Worm (Caenorhabditis elegans): Measurements from ENCODE around the gene hmit-1.3.

hmit-1.3 gene

ce11 chrIII:3493138-3493537 is 26.3 kb downstream of the hmit-1.3 start, which contains the start of gene gly-14:
TSS of gene gly-14 (minus strand) at chrIII:3493238.
- TF ChIP-seq ama-1 (optimal IDR thresholded peaks at IDR 0.05) (no peak), F13C5.2 (tag; optimal IDR thresholded peaks at IDR 0.05) (no peak), hnd-1 (tag; optimal IDR thresholded peaks at IDR 0.05) (no peak), ceh-13 (GFP tag; optimal IDR thresholded peaks at IDR 0.05) (no peak), hmg-4 (GFP tag; optimal IDR thresholded peaks at IDR 0.05) (no peak), tbx-37 (GFP tag; conservative IDR thresholded peaks at IDR 0.05) (no peak), hmbx-1 (tag; optimal IDR thresholded peaks at IDR 0.05) (no peak), ets-7 (tag; optimal IDR thresholded peaks at IDR 0.05) (no peak), aly-1 (tag; optimal IDR thresholded peaks at IDR 0.05) (no peak), tra-4 (tag; optimal IDR thresholded peaks at IDR 0.05) (no peak), ceh-36 (tag; optimal IDR thresholded peaks at IDR 0.05) (no peak), pes-1 (GFP tag; IDR thresholded peaks at IDR 0.05) (no peak), tbx-11 (GFP tag; IDR thresholded peaks at IDR 0.05) (no peak), flt-1 (GFP tag; IDR thresholded peaks at IDR 0.05) (no peak), scrt-1 (GFP tag; IDR thresholded peaks at IDR 0.05) (no peak), sea-1 (GFP tag; conservative IDR thresholded peaks at IDR 0.05) (no peak), B0310.2 (tag; optimal IDR thresholded peaks at IDR 0.05) (no peak)

ce11 chrIII:3488224-3488623 is 31.2 kb downstream of the hmit-1.3 start, which contains the start of gene C34C12.7:
TSS of gene C34C12.7 (minus strand) at chrIII:3488341.
- TF ChIP-seq pes-1 (GFP tag; IDR thresholded peaks at IDR 0.05) (no peak), F13C5.2 (tag; optimal IDR thresholded peaks at IDR 0.05) (no peak), hnd-1 (tag; optimal IDR thresholded peaks at IDR 0.05) (no peak), aly-1 (tag; optimal IDR thresholded peaks at IDR 0.05) (no peak), tbx-37 (GFP tag; conservative IDR thresholded peaks at IDR 0.05) (no peak), sea-1 (GFP tag; conservative IDR thresholded peaks at IDR 0.05) (no peak), B0310.2 (tag; optimal IDR thresholded peaks at IDR 0.05) (no peak), flt-1 (GFP tag; IDR thresholded peaks at IDR 0.05) (no peak), tbx-11 (GFP tag; IDR thresholded peaks at IDR 0.05) (no peak), scrt-1 (GFP tag; IDR thresholded peaks at IDR 0.05) (no peak), hmg-4 (GFP tag; optimal IDR thresholded peaks at IDR 0.05) (no peak), hmbx-1 (tag; optimal IDR thresholded peaks at IDR 0.05) (no peak), ets-7 (tag; optimal IDR thresholded peaks at IDR 0.05) (no peak), ceh-36 (tag; optimal IDR thresholded peaks at IDR 0.05) (no peak), ceh-13 (GFP tag; optimal IDR thresholded peaks at IDR 0.05) (no peak), tra-4 (tag; optimal IDR thresholded peaks at IDR 0.05) (no peak)

DNA sequence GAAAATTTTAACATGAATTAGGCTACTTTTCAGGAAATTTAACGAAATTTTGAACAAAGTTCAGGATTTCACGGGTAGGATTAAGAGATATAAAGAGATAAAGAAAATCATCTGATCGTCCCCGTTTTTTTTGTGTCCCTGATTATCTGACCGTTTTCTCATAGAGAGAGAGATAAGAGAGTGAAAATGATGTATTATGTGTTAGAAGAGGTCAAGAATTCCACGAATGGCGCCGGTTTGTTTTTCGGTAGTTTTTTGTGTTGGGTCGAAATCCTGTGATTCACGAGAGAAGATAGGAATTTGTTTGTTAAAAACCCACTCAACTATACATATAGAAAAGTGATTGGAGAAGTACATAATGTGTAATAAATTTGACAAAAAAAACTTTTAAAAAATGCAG is 32.3 kb downstream of the hmit-1.3 start:
- TF ChIP-seq ets-7 (tag; optimal IDR thresholded peaks at IDR 0.05) (no peak), sea-1 (GFP tag; conservative IDR thresholded peaks at IDR 0.05) (no peak), aly-1 (tag; optimal IDR thresholded peaks at IDR 0.05) (no peak), F13C5.2 (tag; optimal IDR thresholded peaks at IDR 0.05) (no peak), hnd-1 (tag; optimal IDR thresholded peaks at IDR 0.05) (no peak), flt-1 (GFP tag; IDR thresholded peaks at IDR 0.05) (no peak), tra-4 (tag; optimal IDR thresholded peaks at IDR 0.05) (no peak), pes-1 (GFP tag; IDR thresholded peaks at IDR 0.05) (no peak), B0310.2 (tag; optimal IDR thresholded peaks at IDR 0.05) (no peak), ceh-13 (GFP tag; optimal IDR thresholded peaks at IDR 0.05) (no peak), hmbx-1 (tag; optimal IDR thresholded peaks at IDR 0.05) (no peak), hmg-4 (GFP tag; optimal IDR thresholded peaks at IDR 0.05) (no peak), ceh-36 (tag; optimal IDR thresholded peaks at IDR 0.05) (no peak), tbx-11 (GFP tag; IDR thresholded peaks at IDR 0.05) (no peak), ama-1 (optimal IDR thresholded peaks at IDR 0.05) (no peak), tbx-37 (GFP tag; conservative IDR thresholded peaks at IDR 0.05) (no peak), scrt-1 (GFP tag; IDR thresholded peaks at IDR 0.05) (no peak)

DNA sequence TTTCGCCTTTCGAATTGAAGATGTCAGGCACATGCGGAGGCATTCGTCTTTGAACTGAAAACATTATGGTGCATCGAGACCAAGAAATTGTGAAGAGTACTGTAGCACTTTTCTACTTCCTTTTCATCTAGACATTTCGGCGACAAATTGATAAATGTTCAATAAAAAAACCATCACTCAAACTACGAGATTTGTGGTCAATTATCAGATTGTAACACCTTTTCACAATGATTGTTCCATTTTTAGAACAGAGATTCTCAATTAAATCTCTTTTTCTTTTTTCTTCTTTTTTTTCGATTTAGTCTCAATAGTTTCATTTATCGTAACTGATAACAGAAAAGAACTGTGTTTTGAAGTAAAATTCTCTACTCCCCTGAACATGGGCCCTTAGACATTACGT is 33.4 kb downstream of the hmit-1.3 start:
- TF ChIP-seq hmbx-1 (tag; optimal IDR thresholded peaks at IDR 0.05) (no peak), flt-1 (GFP tag; IDR thresholded peaks at IDR 0.05) (no peak), aly-1 (tag; optimal IDR thresholded peaks at IDR 0.05) (no peak), ama-1 (optimal IDR thresholded peaks at IDR 0.05) (no peak), ceh-13 (GFP tag; optimal IDR thresholded peaks at IDR 0.05) (no peak), B0310.2 (tag; optimal IDR thresholded peaks at IDR 0.05) (no peak), hmg-4 (GFP tag; optimal IDR thresholded peaks at IDR 0.05) (no peak), sea-1 (GFP tag; conservative IDR thresholded peaks at IDR 0.05) (no peak), pes-1 (GFP tag; IDR thresholded peaks at IDR 0.05) (no peak), ceh-36 (tag; optimal IDR thresholded peaks at IDR 0.05) (no peak)

DNA sequence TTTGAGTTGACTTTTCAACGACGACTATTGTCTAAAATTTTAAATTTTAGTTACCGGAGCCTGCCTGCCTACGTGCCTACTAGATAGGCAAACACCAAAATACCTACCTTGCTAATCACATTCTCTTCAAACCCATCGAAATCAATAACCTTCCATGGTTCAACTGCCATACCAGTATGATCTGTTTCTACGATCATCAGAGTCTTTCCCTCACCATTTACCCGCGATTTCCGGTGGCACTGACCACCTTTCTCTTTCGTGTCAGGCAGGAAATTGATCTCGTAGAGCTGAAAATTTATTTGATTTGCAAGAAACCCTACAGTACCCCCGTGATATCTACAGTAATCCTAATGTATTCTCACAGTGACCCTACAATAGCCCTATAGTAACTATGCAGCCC is 34.4 kb downstream of the hmit-1.3 start:
- TF ChIP-seq scrt-1 (GFP tag; IDR thresholded peaks at IDR 0.05) (no peak), ceh-36 (tag; optimal IDR thresholded peaks at IDR 0.05) (no peak), ama-1 (optimal IDR thresholded peaks at IDR 0.05) (no peak), sea-1 (GFP tag; conservative IDR thresholded peaks at IDR 0.05) (no peak), tbx-11 (GFP tag; IDR thresholded peaks at IDR 0.05) (no peak), flt-1 (GFP tag; IDR thresholded peaks at IDR 0.05) (no peak), pes-1 (GFP tag; IDR thresholded peaks at IDR 0.05) (no peak), hmg-4 (GFP tag; optimal IDR thresholded peaks at IDR 0.05) (no peak), tbx-37 (GFP tag; conservative IDR thresholded peaks at IDR 0.05) (no peak), tra-4 (tag; optimal IDR thresholded peaks at IDR 0.05) (no peak)

DNA sequence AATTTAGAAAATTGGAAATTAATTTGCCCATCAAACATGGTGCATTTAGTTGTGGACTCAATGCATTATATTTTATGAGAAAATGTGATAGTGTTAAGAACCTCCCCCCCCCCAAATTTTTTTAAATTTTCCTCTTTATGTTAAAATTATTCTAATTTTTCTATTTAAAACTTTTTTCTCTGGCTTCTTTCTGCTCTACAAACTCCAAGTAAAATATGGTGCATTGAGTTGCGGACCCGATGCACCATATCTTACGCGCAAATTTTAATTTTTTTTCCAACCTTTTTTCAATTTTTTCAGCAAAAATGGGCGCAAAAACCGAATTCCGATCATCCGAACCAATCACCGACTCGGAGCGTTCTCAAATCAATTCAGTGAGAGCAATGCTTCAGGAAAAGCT is 37.1 kb downstream of the hmit-1.3 start, which contains the start of gene C34C12.6:
Gene C34C12.6 (plus strand): TSS at position 301 of the 400 bp plus-strand sequence.
- TF ChIP-seq hnd-1 (tag; optimal IDR thresholded peaks at IDR 0.05) (no peak), tbx-11 (GFP tag; IDR thresholded peaks at IDR 0.05) (no peak), sea-1 (GFP tag; conservative IDR thresholded peaks at IDR 0.05) (no peak), ceh-13 (GFP tag; optimal IDR thresholded peaks at IDR 0.05) (no peak), hmbx-1 (tag; optimal IDR thresholded peaks at IDR 0.05) (no peak), B0310.2 (tag; optimal IDR thresholded peaks at IDR 0.05) (no peak), F13C5.2 (tag; optimal IDR thresholded peaks at IDR 0.05) (no peak), tbx-37 (GFP tag; conservative IDR thresholded peaks at IDR 0.05) (no peak), ama-1 (optimal IDR thresholded peaks at IDR 0.05) (no peak), hmg-4 (GFP tag; optimal IDR thresholded peaks at IDR 0.05) (no peak), scrt-1 (GFP tag; IDR thresholded peaks at IDR 0.05) (no peak), ceh-36 (tag; optimal IDR thresholded peaks at IDR 0.05) (no peak), tra-4 (tag; optimal IDR thresholded peaks at IDR 0.05) (no peak), ets-7 (tag; optimal IDR thresholded peaks at IDR 0.05) (no peak)

DNA sequence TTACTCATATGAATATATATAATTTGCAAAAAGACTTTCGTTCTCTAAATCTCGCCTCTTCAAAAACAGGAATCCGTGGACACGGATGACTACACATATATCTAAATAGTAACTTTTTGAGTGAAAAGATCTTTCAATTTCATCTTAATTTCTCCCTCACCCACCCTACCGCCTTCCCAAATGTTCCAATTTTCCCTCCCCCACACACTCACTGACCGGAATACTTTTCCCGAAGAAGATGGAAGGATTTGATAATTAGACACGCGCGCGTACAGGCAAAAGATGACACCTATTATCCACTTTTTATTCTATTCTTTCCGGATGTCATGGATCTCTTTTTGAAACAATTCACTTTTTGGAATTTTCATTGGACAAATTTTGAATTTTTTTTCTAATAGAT is 38.5 kb downstream of the hmit-1.3 start:
- TF ChIP-seq ceh-13 (GFP tag; optimal IDR thresholded peaks at IDR 0.05) (no peak), tbx-37 (GFP tag; conservative IDR thresholded peaks at IDR 0.05) (no peak), ceh-36 (tag; optimal IDR thresholded peaks at IDR 0.05) (no peak), aly-1 (tag; optimal IDR thresholded peaks at IDR 0.05) (no peak), pes-1 (GFP tag; IDR thresholded peaks at IDR 0.05) (no peak), flt-1 (GFP tag; IDR thresholded peaks at IDR 0.05) (no peak), ama-1 (optimal IDR thresholded peaks at IDR 0.05) (no peak), hmg-4 (GFP tag; optimal IDR thresholded peaks at IDR 0.05) (no peak), hnd-1 (tag; optimal IDR thresholded peaks at IDR 0.05) (no peak), ets-7 (tag; optimal IDR thresholded peaks at IDR 0.05) (no peak), scrt-1 (GFP tag; IDR thresholded peaks at IDR 0.05) (no peak), F13C5.2 (tag; optimal IDR thresholded peaks at IDR 0.05) (no peak)
